Fruit fly (Drosophila melanogaster) whole organism, prepupa: Measurements from ENCODE around the gene CG33322.

Experiments
- Blimp-1 ChIP-seq: fragments of 200-800 bp; sonication (Bioruptor generic); optimal IDR thresholded peaks from 3 replicates; lab custom pipeline; 2017; ENCODE audit warnings: missing biosample characterization, missing genetic modification characterization, mild to moderate bottlenecking, moderate library complexity, missing genetic modification reagents
- CG10669 ChIP-seq: fragments of 200-800 bp; sonication (Bioruptor generic); optimal IDR thresholded peaks from 3 replicates; lab custom pipeline; 2018; ENCODE audit warnings: missing biosample characterization, mild to moderate bottlenecking, missing genetic modification characterization, moderate library complexity
- CG11294 ChIP-seq: fragments of 200-800 bp; sonication (Bioruptor generic); IDR thresholded peaks from 2 replicates; pipeline ENCODE4 v1.3.6; 2022; ENCODE audit warnings: missing biosample characterization, missing genetic modification characterization
- CG11762 ChIP-seq: fragments of 200-800 bp; sonication (Bioruptor generic); optimal IDR thresholded peaks from 3 replicates; lab custom pipeline; 2016; ENCODE audit warnings: missing biosample characterization, missing genetic modification characterization; ENCODE audit not compliant: insufficient read depth
- CG11902 ChIP-seq: fragments of 200-800 bp; sonication (Bioruptor generic); optimal IDR thresholded peaks from 3 replicates; lab custom pipeline; 2016; ENCODE audit warnings: missing biosample characterization, missing genetic modification characterization
- CG15336 ChIP-seq: fragments of 200-800 bp; sonication (Bioruptor generic); IDR thresholded peaks from 2 replicates; pipeline ENCODE4 v1.3.6; 2022; ENCODE audit warnings: missing biosample characterization, missing genetic modification characterization
- CG16779 ChIP-seq: fragments of 200-800 bp; sonication (Bioruptor generic); optimal IDR thresholded peaks from 3 replicates; lab custom pipeline; 2017; ENCODE audit warnings: missing biosample characterization, mild to moderate bottlenecking, missing genetic modification characterization
- CG32006 ChIP-seq: fragments of 200-800 bp; sonication (Bioruptor generic); optimal IDR thresholded peaks from 3 replicates; lab custom pipeline; 2017; ENCODE audit warnings: missing biosample characterization, mild to moderate bottlenecking, missing genetic modification characterization
- CG3919 ChIP-seq: fragments of 200-800 bp; sonication (Bioruptor generic); optimal IDR thresholded peaks from 3 replicates; lab custom pipeline; 2016; ENCODE audit warnings: missing biosample characterization, missing genetic modification characterization
- CG6163 ChIP-seq: fragments of 200-800 bp; sonication (Bioruptor generic); IDR thresholded peaks from 3 replicates; pipeline ENCODE4 v1.3.6; 2022; ENCODE audit warnings: missing biosample characterization, missing genetic modification characterization
- CG6276 ChIP-seq: fragments of 200-800 bp; sonication (Bioruptor generic); optimal IDR thresholded peaks from 2 replicates; lab custom pipeline; 2017; ENCODE audit warnings: missing biosample characterization, mild to moderate bottlenecking, missing genetic modification characterization
- CG6854 ChIP-seq: fragments of 200-800 bp; sonication (Bioruptor generic); optimal IDR thresholded peaks from 2 replicates; lab custom pipeline; 2017; ENCODE audit warnings: missing biosample characterization, mild to moderate bottlenecking, missing genetic modification characterization
- CG7368 ChIP-seq: fragments of 200-800 bp; sonication (Bioruptor generic); optimal IDR thresholded peaks from 3 replicates; lab custom pipeline; 2016; ENCODE audit warnings: missing biosample characterization, missing genetic modification characterization
- CG8119 ChIP-seq: fragments of 200-800 bp; sonication (Bioruptor generic); IDR thresholded peaks from 3 replicates; pipeline ENCODE4 v1.3.6; 2022; ENCODE audit warnings: missing biosample characterization, missing genetic modification characterization
- CG8632 ChIP-seq: fragments of 200-800 bp; sonication (Bioruptor generic); optimal IDR thresholded peaks from 3 replicates; lab custom pipeline; 2016; ENCODE audit warnings: missing biosample characterization, missing genetic modification characterization
- Eip75B ChIP-seq: fragments of 200-800 bp; sonication (Bioruptor generic); optimal IDR thresholded peaks from 3 replicates; lab custom pipeline; 2016; ENCODE audit warnings: missing biosample characterization, missing genetic modification characterization
- Eip93F ChIP-seq: fragments of 200-800 bp; sonication (Bioruptor generic); optimal IDR thresholded peaks from 2 replicates; lab custom pipeline; 2016; ENCODE audit warnings: missing biosample characterization, mild to moderate bottlenecking, missing genetic modification characterization
- Ets21C ChIP-seq: fragments of 200-800 bp; sonication (Bioruptor generic); optimal IDR thresholded peaks from 3 replicates; lab custom pipeline; 2016; ENCODE audit warnings: missing biosample characterization, missing genetic modification characterization
- Gug ChIP-seq: fragments of 200-800 bp; sonication (Bioruptor generic); IDR thresholded peaks from 2 replicates; pipeline ENCODE4 v1.3.6; 2022; ENCODE audit warnings: missing biosample characterization, missing genetic modification characterization
- Hr38 ChIP-seq: sonication (Bioruptor generic); optimal IDR thresholded peaks from 2 replicates; lab custom pipeline; 2016; ENCODE audit warnings: missing biosample characterization, missing genetic modification characterization
- Hr39 ChIP-seq: fragments of 200-800 bp; sonication (Bioruptor generic); optimal IDR thresholded peaks from 2 replicates; lab custom pipeline; 2016; ENCODE audit warnings: missing biosample characterization, missing genetic modification characterization
- Met ChIP-seq: fragments of 200-800 bp; sonication (Bioruptor generic); optimal IDR thresholded peaks from 3 replicates; lab custom pipeline; 2016; ENCODE audit warnings: missing biosample characterization, missing genetic modification characterization
- Sox102F ChIP-seq: fragments of 200-800 bp; sonication (Bioruptor generic); optimal IDR thresholded peaks from 2 replicates; lab custom pipeline; 2016; ENCODE audit warnings: missing biosample characterization, mild to moderate bottlenecking, missing genetic modification characterization
- Sox14 ChIP-seq: fragments of 200-800 bp; sonication (Bioruptor generic); optimal IDR thresholded peaks from 3 replicates; lab custom pipeline; 2016; ENCODE audit warnings: missing biosample characterization, missing genetic modification characterization
- Sox15 ChIP-seq: fragments of 200-800 bp; sonication (Bioruptor generic); optimal IDR thresholded peaks from 3 replicates; lab custom pipeline; 2016; ENCODE audit warnings: missing biosample characterization, missing genetic modification characterization
- achi ChIP-seq: fragments of 200-800 bp; sonication (Bioruptor generic); optimal IDR thresholded peaks from 3 replicates; lab custom pipeline; 2016; ENCODE audit warnings: missing biosample characterization, missing genetic modification characterization
- dsx ChIP-seq: fragments of 200-800 bp; optimal IDR thresholded peaks from 3 replicates; lab custom pipeline; 2019; ENCODE audit warnings: missing biosample characterization, mild to moderate bottlenecking, missing genetic modification characterization, moderate library complexity; ENCODE audit not compliant: poor library complexity, severe bottlenecking
- eg ChIP-seq: fragments of 200-800 bp; sonication (Bioruptor generic); IDR thresholded peaks from 3 replicates; pipeline ENCODE4 v1.3.6; 2022; ENCODE audit warnings: missing biosample characterization, missing genetic modification characterization
- esn ChIP-seq: fragments of 200-800 bp; sonication (Bioruptor generic); optimal IDR thresholded peaks from 2 replicates; lab custom pipeline; 2016; ENCODE audit warnings: missing biosample characterization, mild to moderate bottlenecking, missing genetic modification characterization, moderate library complexity
- fd85E ChIP-seq: fragments of 200-800 bp; sonication (Bioruptor generic); optimal IDR thresholded peaks from 3 replicates; lab custom pipeline; 2016; ENCODE audit warnings: missing biosample characterization, missing genetic modification characterization
- fkh ChIP-seq: fragments of 200-800 bp; sonication (Bioruptor generic); optimal IDR thresholded peaks from 3 replicates; lab custom pipeline; 2017; ENCODE audit warnings: missing biosample characterization, mild to moderate bottlenecking, missing genetic modification characterization, moderate library complexity
- lz ChIP-seq: fragments of 200-800 bp; sonication (Bioruptor generic); optimal IDR thresholded peaks from 3 replicates; lab custom pipeline; 2016; ENCODE audit warnings: missing biosample characterization, missing genetic modification characterization
- net ChIP-seq: fragments of 200-800 bp; sonication (Bioruptor generic); optimal IDR thresholded peaks from 3 replicates; lab custom pipeline; 2016; ENCODE audit warnings: missing biosample characterization, missing genetic modification characterization
- pdm3 ChIP-seq: fragments of 200-800 bp; sonication (Bioruptor generic); optimal IDR thresholded peaks from 3 replicates; lab custom pipeline; 2016; ENCODE audit warnings: missing biosample characterization, missing genetic modification characterization
- spab ChIP-seq: fragments of 200-800 bp; sonication (Bioruptor generic); optimal IDR thresholded peaks from 2 replicates; lab custom pipeline; 2017; ENCODE audit warnings: missing biosample characterization, mild to moderate bottlenecking, missing genetic modification characterization, missing genetic modification reagents
- ss ChIP-seq, 2 experiments: fragments of 200-800 bp; sonication (Bioruptor generic); optimal IDR thresholded peaks; 2 replicates in 1 of 2; 3 replicates in 1 of 2; lab custom pipeline; 2017 to 2018; ENCODE audit warnings: mild to moderate bottlenecking in 2 of 2, missing biosample characterization in 2 of 2, missing genetic modification characterization in 2 of 2, moderate library complexity in 1 of 2
- svp ChIP-seq: fragments of 200-800 bp; sonication (Bioruptor generic); peaks from one replicate; lab custom pipeline; 2016; ENCODE audit warnings: missing biosample characterization, missing genetic modification characterization
- vri ChIP-seq: fragments of 200-800 bp; sonication (Bioruptor generic); optimal IDR thresholded peaks from 3 replicates; lab custom pipeline; 2016; ENCODE audit warnings: missing biosample characterization, mild to moderate bottlenecking, missing genetic modification characterization

The CG33322 gene

dm6 chr2L:20797515-20797847, 18.6 kb downstream of the CG33322 start, which contains the start of gene CG9328 (continued):
- TF ChIP-seq CG32006 (no peak), Hr38 (GFP tag; lab: Kevin White, UChicago) (no peak), fkh (GFP tag; lab: Kevin White, UChicago) (peak; percentile 18), Eip75B (GFP tag; lab: Kevin White, UChicago) (peak; percentile 58), pdm3 (GFP tag; lab: Kevin White, UChicago) (peak; percentile 56), Met (GFP tag; lab: Kevin White, UChicago) (peak; percentile 63), CG6854 (peak; percentile 26), Hr39 (GFP tag; lab: Kevin White, UChicago) (peak; percentile 40), CG8632 (GFP tag; lab: Kevin White, UChicago) (no peak), Blimp-1 (GFP tag; lab: Kevin White, UChicago) (no peak), dsx (GFP tag; lab: Kevin White, UChicago) (no peak), ss (GFP tag; optimal IDR thresholded peaks at IDR 0.05; lab: Kevin White, UChicago) (peak in 1 of 2 experiments; percentile 30), esn (GFP tag; lab: Kevin White, UChicago) (peak; percentile 51), Ets21C (GFP tag; lab: Kevin White, UChicago) (peak; percentile 6), vri (GFP tag; lab: Kevin White, UChicago) (peak; percentile 39), spab (GFP tag; lab: Kevin White, UChicago) (peak; percentile 2), CG11294 (GFP tag; lab: Robert Waterston, UW) (peak; percentile 18; the same call in 1 of the 2 replicates), fd85E (peak; percentile 50), Sox14 (peak; percentile 0), Sox15 (GFP tag; lab: Kevin White, UChicago) (no peak), CG10669 (peak; percentile 41), CG16779 (tag; lab: Kevin White, UChicago) (peak; percentile 34), CG6276 (GFP tag; lab: Kevin White, UChicago) (no peak), svp (peak; percentile 68), lz (GFP tag; lab: Kevin White, UChicago) (peak; percentile 39), eg (GFP tag; lab: Robert Waterston, UW) (no peak; the same call in 1 of the 3 replicates), CG11762 (GFP tag; lab: Kevin White, UChicago) (peak; percentile 15), CG11902 (GFP tag; lab: Kevin White, UChicago) (no peak), CG7368 (GFP tag; lab: Kevin White, UChicago) (no peak), Eip93F (GFP tag; lab: Kevin White, UChicago) (no peak), CG3919 (GFP tag; lab: Kevin White, UChicago) (peak; percentile 49), CG8119 (GFP tag; lab: Robert Waterston, UW) (no peak), CG6163 (GFP tag; lab: Robert Waterston, UW) (peak; percentile 74), net (peak; percentile 13), Sox102F (GFP tag; lab: Kevin White, UChicago) (peak; percentile 72)

- peak; percentile 46 for TF ChIP-seq achi (GFP tag; lab: Kevin White, UChicago)
- TF ChIP-seq CG15336 (GFP tag; lab: Robert Waterston, UW) = peak; percentile 27; the same call in 1 of the 2 replicates
- peak in 1 of 2 experiments; percentile 5 for TF ChIP-seq ss (GFP tag; optimal IDR thresholded peaks at IDR 0.05; lab: Kevin White, UChicago)
- peak; percentile 18 for TF ChIP-seq vri (GFP tag; lab: Kevin White, UChicago)
- TF ChIP-seq Hr39 (GFP tag; lab: Kevin White, UChicago) = no peak
- TF ChIP-seq CG6854 = peak; percentile 18
- TF ChIP-seq CG6163 (GFP tag; lab: Robert Waterston, UW) = peak; percentile 60; the same call in 2 of the 3 replicates
- TF ChIP-seq Sox15 (GFP tag; lab: Kevin White, UChicago) = no peak
- TF ChIP-seq Gug = no peak
- TF ChIP-seq, all 60 proteins: peak for 6
These were observed 19.1 kb downstream of the CG33322 start, which contains the start of gene vari for dm6 chr2L:20796758-20797514. Gene vari, minus strand, starts transcription at chr2L:20797042.
